Worm (Caenorhabditis elegans) whole organism, L4 larva: ENCODE measurements around the gene F52E1.3.

Experiments used
- Y5F2A.4 ChIP-seq: fragments of 200-800 bp; sonication (Bioruptor generic); optimal IDR thresholded peaks from 2 replicates; lab custom pipeline; 2018; ENCODE audit warnings: mild to moderate bottlenecking, missing genetic modification characterization, missing compliant biosample characterization
- nhr-41 ChIP-seq: fragments of 200-800 bp; sonication (Bioruptor generic); IDR thresholded peaks from 2 replicates; pipeline ENCODE4 v1.3.6; 2022; ENCODE audit warnings: missing genetic modification reagents, missing genetic modification characterization, missing compliant biosample characterization
- nhr-6 ChIP-seq: fragments of 150-350 bp; optimal IDR thresholded peaks from 2 replicates; lab custom pipeline; 2014; ENCODE audit warnings: missing biosample characterization, missing genetic modification characterization
- ztf-11 ChIP-seq: fragments of 150-350 bp; optimal IDR thresholded peaks from 2 replicates; lab custom pipeline; 2014; ENCODE audit warnings: missing biosample characterization, missing genetic modification characterization

DNA sequence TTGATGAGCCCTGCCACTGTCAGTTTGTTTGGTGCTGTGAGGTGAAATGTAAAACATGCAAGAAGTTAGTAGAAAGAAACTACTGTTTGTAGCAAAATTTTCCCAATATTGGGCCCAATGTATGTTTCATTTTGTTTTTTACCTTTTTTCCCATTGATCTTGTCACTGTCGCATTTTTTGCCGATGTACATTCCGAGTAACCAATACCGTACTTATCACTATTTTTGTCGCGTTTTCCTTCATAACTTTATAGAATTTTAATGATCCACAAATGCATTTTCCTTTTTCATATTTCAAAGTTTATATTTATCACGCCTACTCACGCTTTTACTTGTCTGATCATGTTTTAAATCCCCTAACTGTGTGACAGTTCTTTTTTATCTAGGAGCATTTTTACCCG, 36.8 kb upstream of the F52E1.3 start:
- no peak for TF ChIP-seq nhr-41 (GFP tag; lab: Robert Waterston, UW)
- no peak for TF ChIP-seq Y5F2A.4 (GFP tag; lab: Kevin White, UChicago)
- no peak for TF ChIP-seq nhr-6 (tag; lab: Kevin White, UChicago)
- TF ChIP-seq ztf-11 (tag; lab: Kevin White, UChicago) = no peak
